Worm (Caenorhabditis elegans) whole organism, L1 larva: ENCODE results near the gene egrh-3.

Source experiments
- F16B12.6 ChIP-seq: fragments of 150-350 bp; optimal IDR thresholded peaks from 2 replicates; lab custom pipeline; 2014; ENCODE audit warnings: missing biosample characterization, missing genetic modification characterization
- ceh-88 ChIP-seq: fragments of 200-800 bp; sonication (Bioruptor generic); IDR thresholded peaks from 2 replicates; pipeline ENCODE4 v1.3.6; 2022; ENCODE audit warnings: missing genetic modification characterization, missing compliant biosample characterization
- ces-1 ChIP-seq: fragments of 150-350 bp; optimal IDR thresholded peaks from 2 replicates; lab custom pipeline; 2014; ENCODE audit warnings: missing biosample characterization, missing genetic modification reagents, missing genetic modification characterization
- elt-3 ChIP-seq, 6 experiments: fragments of 150-350 bp in 1 of 6; sonication (generic microtip); optimal IDR thresholded peaks; 2 replicates each; lab custom pipeline; 2017 to 2018; ENCODE audit warnings: missing biosample characterization in 6 of 6, missing genetic modification characterization in 6 of 6, inconsistent platforms in 1 of 6
- ets-5 ChIP-seq: fragments of 200-800 bp; sonication (Bioruptor generic); IDR thresholded peaks from 2 replicates; pipeline ENCODE4 v1.3.6; 2022; ENCODE audit warnings: missing genetic modification characterization, missing compliant biosample characterization
- mdl-1 ChIP-seq, 2 experiments: fragments of 150-350 bp; optimal IDR thresholded peaks; 2 replicates each; lab custom pipeline; 2014 to 2017; ENCODE audit warnings: missing biosample characterization in 2 of 2, missing genetic modification characterization in 2 of 2, inconsistent platforms in 1 of 2
- nhr-71 ChIP-seq: sonication (generic microtip); optimal IDR thresholded peaks from 2 replicates; lab custom pipeline; 2016; ENCODE audit warnings: mild to moderate bottlenecking, missing genetic modification characterization, moderate library complexity, missing compliant biosample characterization
- pqm-1 ChIP-seq: sonication (generic microtip); optimal IDR thresholded peaks from 3 replicates; lab custom pipeline; 2017; ENCODE audit warnings: missing biosample characterization, missing genetic modification characterization
- vab-15 ChIP-seq: sonication (generic microtip); optimal IDR thresholded peaks from 2 replicates; lab custom pipeline; 2017; ENCODE audit warnings: missing genotype, mild to moderate bottlenecking, missing genetic modification characterization, missing compliant biosample characterization

ce11 chrIV:2658733-2659132, 29.8 kb downstream of the egrh-3 start:
- TF ChIP-seq ceh-88 (no peak), pqm-1 (tag; lab: Kevin White, UChicago) (no peak), F16B12.6 (no peak), ces-1 (GFP tag; lab: Kevin White, UChicago) (no peak), mdl-1 (tag; optimal IDR thresholded peaks at IDR 0.05; lab: Kevin White, UChicago) (no peak), vab-15 (no peak), elt-3 (tag; optimal IDR thresholded peaks at IDR 0.05; lab: Kevin White, UChicago) (no peak), ets-5 (GFP tag; lab: Robert Waterston, UW) (no peak), nhr-71 (no peak)
